Worm (Caenorhabditis elegans): ENCODE results near the gene C04E7.1.
"Not testable (repeated sequence)": the region's sequence is repeated elsewhere in the genome, so short reads cannot be mapped to it uniquely, and the experiment has no call there.

ce11 chrX:322223-322622 lies 35.7 kb upstream of the C04E7.1 start, which contains the start of gene M02E1.3:
- TF ChIP-seq ztf-4 (tag; optimal IDR thresholded peaks at IDR 0.05); unc-62 (GFP tag; optimal IDR thresholded peaks at IDR 0.05); C04F5.9 (tag; optimal IDR thresholded peaks at IDR 0.05); ceh-90 (tag; optimal IDR thresholded peaks at IDR 0.05); zag-1 (tag; optimal IDR thresholded peaks at IDR 0.05); lin-39 (tag; optimal IDR thresholded peaks at IDR 0.05); mep-1 (tag; optimal IDR thresholded peaks at IDR 0.05); aha-1 (tag; optimal IDR thresholded peaks at IDR 0.05); snpc-4 (tag; optimal IDR thresholded peaks at IDR 0.05); ztf-11 (tag; optimal IDR thresholded peaks at IDR 0.05); pax-3 (tag; optimal IDR thresholded peaks at IDR 0.05); aly-2 (tag; optimal IDR thresholded peaks at IDR 0.05); mdl-1 (tag; optimal IDR thresholded peaks at IDR 0.05): not testable (repeated sequence)
